Worm (Caenorhabditis elegans) whole organism, L4 larva: ENCODE measurements around the gene npp-27.

Experiments used
- D1046.2 ChIP-seq: fragments of 200-800 bp; sonication (Bioruptor generic); IDR thresholded peaks from 2 replicates; pipeline ENCODE4 v1.3.6; 2022; ENCODE audit warnings: missing genetic modification characterization, missing compliant biosample characterization
- F49E8.2 ChIP-seq: sonication (generic microtip); optimal IDR thresholded peaks from 2 replicates; lab custom pipeline; 2016; ENCODE audit warnings: missing compliant biosample characterization, mild to moderate bottlenecking, missing genetic modification characterization, borderline replicate concordance
- Y105C5A.15 ChIP-seq: fragments of 200-800 bp; sonication (Bioruptor generic); IDR thresholded peaks from 2 replicates; pipeline ENCODE4 v1.3.6; 2022; ENCODE audit warnings: missing genetic modification characterization, missing compliant biosample characterization
- Y48G9A.11 ChIP-seq: fragments of 200-800 bp; sonication (Bioruptor generic); IDR thresholded peaks from 2 replicates; pipeline ENCODE4 v1.3.6; 2022; ENCODE audit warnings: missing genetic modification reagents, missing genetic modification characterization, missing compliant biosample characterization
- Y75B8A.6 ChIP-seq: fragments of 200-800 bp; sonication (Bioruptor generic); IDR thresholded peaks from 2 replicates; pipeline ENCODE4 v1.3.6; 2022; ENCODE audit warnings: missing genetic modification reagents, missing genetic modification characterization, missing compliant biosample characterization
- aly-2 ChIP-seq: sonication (generic microtip); optimal IDR thresholded peaks from 2 replicates; lab custom pipeline; 2018; ENCODE audit warnings: missing biosample characterization, missing genetic modification characterization
- ama-1 ChIP-seq: fragments of 150-350 bp; optimal IDR thresholded peaks from 2 replicates; lab custom pipeline; 2014; ENCODE audit warnings: inconsistent platforms, mixed read lengths
- arid-1 ChIP-seq: fragments of 200-800 bp; sonication (Bioruptor generic); conservative IDR thresholded peaks from 2 replicates; pipeline ENCODE4 v1.3.6; 2022; ENCODE audit warnings: missing genetic modification reagents, missing genetic modification characterization, missing compliant biosample characterization
- attf-4 ChIP-seq: sonication (generic microtip); optimal IDR thresholded peaks from 3 replicates; lab custom pipeline; 2017; ENCODE audit warnings: missing biosample characterization, missing genetic modification characterization
- ceh-28 ChIP-seq: fragments of 150-350 bp; optimal IDR thresholded peaks from 2 replicates; lab custom pipeline; 2014; ENCODE audit warnings: missing biosample characterization, missing genetic modification reagents, missing genetic modification characterization
- ceh-32 ChIP-seq: sonication (generic microtip); optimal IDR thresholded peaks from 2 replicates; lab custom pipeline; 2016; ENCODE audit warnings: mild to moderate bottlenecking, missing genetic modification characterization, missing compliant biosample characterization; ENCODE audit not compliant: poor library complexity
- ceh-82 ChIP-seq: sonication (generic microtip); optimal IDR thresholded peaks from 2 replicates; lab custom pipeline; 2017; ENCODE audit warnings: missing biosample characterization, missing genetic modification characterization
- ces-1 ChIP-seq: fragments of 150-350 bp; sonication (generic microtip); optimal IDR thresholded peaks from 4 replicates; lab custom pipeline; 2014; ENCODE audit warnings: missing biosample characterization, missing genetic modification reagents, missing genetic modification characterization
- cey-2 ChIP-seq: sonication (generic microtip); optimal IDR thresholded peaks from 3 replicates; lab custom pipeline; 2017; ENCODE audit warnings: missing genetic modification characterization, mild to moderate bottlenecking, missing compliant biosample characterization, antibody characterized with exemption, borderline replicate concordance; ENCODE audit not compliant: insufficient read depth
- ctbp-1 ChIP-seq: fragments of 200-800 bp; sonication (Bioruptor generic); IDR thresholded peaks from 2 replicates; pipeline ENCODE4 v1.3.6; 2022; ENCODE audit warnings: missing genetic modification reagents, missing genetic modification characterization, missing compliant biosample characterization
- daf-12 ChIP-seq: fragments of 150-350 bp; optimal IDR thresholded peaks from 2 replicates; lab custom pipeline; 2014; ENCODE audit warnings: missing biosample characterization, missing genetic modification reagents, missing genetic modification characterization
- dmd-6 ChIP-seq: fragments of 200-800 bp; sonication (Bioruptor generic); IDR thresholded peaks from 2 replicates; pipeline ENCODE4 v1.3.6; 2022; ENCODE audit warnings: missing genetic modification reagents, missing genetic modification characterization, missing compliant biosample characterization
- dmd-8 ChIP-seq: fragments of 200-800 bp; sonication (Bioruptor generic); IDR thresholded peaks from 2 replicates; pipeline ENCODE4 v1.3.6; 2022; ENCODE audit warnings: missing genetic modification characterization, missing compliant biosample characterization
- dmd-9 ChIP-seq: fragments of 200-800 bp; sonication (Bioruptor generic); IDR thresholded peaks from 2 replicates; pipeline ENCODE4 v1.3.6; 2022; ENCODE audit warnings: missing genetic modification reagents, missing genetic modification characterization, missing compliant biosample characterization
- duxl-1 ChIP-seq: sonication (generic microtip); optimal IDR thresholded peaks from 2 replicates; lab custom pipeline; 2016; ENCODE audit warnings: mild to moderate bottlenecking, missing genetic modification characterization, moderate library complexity, missing compliant biosample characterization; ENCODE audit not compliant: poor library complexity
- egl-43 ChIP-seq: fragments of 200-800 bp; sonication (Bioruptor generic); IDR thresholded peaks from 2 replicates; pipeline ENCODE4 v1.3.6; 2022; ENCODE audit warnings: missing genetic modification reagents, missing genetic modification characterization, missing compliant biosample characterization
- fos-1 ChIP-seq: fragments of 150-350 bp; optimal IDR thresholded peaks from 2 replicates; lab custom pipeline; 2014; ENCODE audit warnings: missing biosample characterization, missing genetic modification characterization
- hif-1 ChIP-seq, 2 experiments: sonication (generic microtip); optimal IDR thresholded peaks; 2 replicates each; lab custom pipeline; 2016 to 2017; ENCODE audit warnings: missing compliant biosample characterization in 2 of 2, missing genetic modification characterization in 2 of 2, missing genetic modification reagents in 2 of 2, missing genotype in 2 of 2, mild to moderate bottlenecking in 1 of 2
- hlh-11 ChIP-seq: fragments of 200-800 bp; sonication (Bioruptor generic); optimal IDR thresholded peaks from 2 replicates; lab custom pipeline; 2018; ENCODE audit warnings: mild to moderate bottlenecking, missing genetic modification characterization, missing compliant biosample characterization
- hlh-30 ChIP-seq: sonication (generic microtip); optimal IDR thresholded peaks from 2 replicates; lab custom pipeline; 2017; ENCODE audit warnings: antibody characterized with exemption, mild to moderate bottlenecking, missing genetic modification characterization, missing compliant biosample characterization; ENCODE audit not compliant: insufficient read depth
- lim-7 ChIP-seq: fragments of 200-800 bp; sonication (Bioruptor generic); IDR thresholded peaks from 2 replicates; pipeline ENCODE4 v1.3.6; 2022; ENCODE audit warnings: missing genetic modification characterization, missing compliant biosample characterization
- lin-1 ChIP-seq: fragments of 200-800 bp; sonication (Bioruptor generic); IDR thresholded peaks from 2 replicates; pipeline ENCODE4 v1.3.6; 2022; ENCODE audit warnings: missing genetic modification reagents, missing genetic modification characterization, missing compliant biosample characterization
- lin-15B ChIP-seq: fragments of 150-350 bp; sonication (generic microtip); optimal IDR thresholded peaks from 3 replicates; lab custom pipeline; 2014; ENCODE audit warnings: missing biosample characterization, missing genetic modification characterization
- lin-38 ChIP-seq: fragments of 200-800 bp; sonication (Bioruptor generic); IDR thresholded peaks from 2 replicates; pipeline ENCODE4 v1.3.6; 2022; ENCODE audit warnings: missing genetic modification reagents, missing genetic modification characterization, missing compliant biosample characterization
- lsy-2 ChIP-seq, 2 experiments: fragments of 150-350 bp in 1 of 2; sonication (generic microtip) in 1 of 2; optimal IDR thresholded peaks; 2 replicates each; lab custom pipeline; 2014 to 2017; ENCODE audit warnings: missing biosample characterization in 2 of 2, missing genetic modification characterization in 2 of 2
- mdl-1 ChIP-seq, 2 experiments: fragments of 150-350 bp in 1 of 2; sonication (generic microtip) in 1 of 2; optimal IDR thresholded peaks; 2 replicates each; lab custom pipeline; 2014 to 2017; ENCODE audit warnings: missing biosample characterization in 2 of 2, missing genetic modification characterization in 2 of 2
- mes-2 ChIP-seq: sonication (generic microtip); optimal IDR thresholded peaks from 2 replicates; lab custom pipeline; 2016; ENCODE audit warnings: missing genotype, mild to moderate bottlenecking, missing genetic modification characterization, missing compliant biosample characterization; ENCODE audit not compliant: poor library complexity, severe bottlenecking
- mxl-2 ChIP-seq: fragments of 200-800 bp; sonication (Bioruptor generic); conservative IDR thresholded peaks from 2 replicates; pipeline ENCODE4 v1.3.6; 2022; ENCODE audit warnings: missing genetic modification reagents, missing genetic modification characterization, missing compliant biosample characterization
- mxl-3 ChIP-seq: fragments of 200-800 bp; sonication (Bioruptor generic); optimal IDR thresholded peaks from 2 replicates; lab custom pipeline; 2018; ENCODE audit warnings: mild to moderate bottlenecking, missing genetic modification characterization, missing compliant biosample characterization
- nhr-111 ChIP-seq: fragments of 200-800 bp; sonication (Bioruptor generic); optimal IDR thresholded peaks from 2 replicates; lab custom pipeline; 2018; ENCODE audit warnings: mild to moderate bottlenecking, missing genetic modification characterization, missing compliant biosample characterization
- nhr-42 ChIP-seq: fragments of 200-800 bp; sonication (Bioruptor generic); IDR thresholded peaks from 2 replicates; pipeline ENCODE4 v1.3.6; 2022; ENCODE audit warnings: missing genetic modification characterization, missing compliant biosample characterization
- nhr-6 ChIP-seq: fragments of 150-350 bp; optimal IDR thresholded peaks from 2 replicates; lab custom pipeline; 2014; ENCODE audit warnings: missing biosample characterization, missing genetic modification characterization
- nhr-77 ChIP-seq: fragments of 150-350 bp; optimal IDR thresholded peaks from 2 replicates; lab custom pipeline; 2014; ENCODE audit warnings: missing biosample characterization, missing genetic modification characterization
- php-3 ChIP-seq: fragments of 200-800 bp; sonication (Bioruptor generic); IDR thresholded peaks from 2 replicates; pipeline ENCODE4 v1.3.6; 2022; ENCODE audit warnings: missing genetic modification reagents, missing genetic modification characterization, missing compliant biosample characterization
- sdz-12 ChIP-seq: fragments of 200-800 bp; sonication (Bioruptor generic); optimal IDR thresholded peaks from 2 replicates; lab custom pipeline; 2018; ENCODE audit warnings: mild to moderate bottlenecking, missing genetic modification characterization, missing compliant biosample characterization
- set-16 ChIP-seq: fragments of 200-800 bp; sonication (Bioruptor generic); IDR thresholded peaks from 2 replicates; pipeline ENCODE4 v1.3.6; 2022; ENCODE audit warnings: missing genetic modification reagents, missing genetic modification characterization, missing compliant biosample characterization
- snpc-1.2 ChIP-seq: fragments of 200-800 bp; sonication (Bioruptor generic); IDR thresholded peaks from 2 replicates; pipeline ENCODE4 v1.3.6; 2022; ENCODE audit warnings: missing genetic modification reagents, missing genetic modification characterization, missing compliant biosample characterization
- spr-1 ChIP-seq: sonication (generic microtip); optimal IDR thresholded peaks from 2 replicates; lab custom pipeline; 2016; ENCODE audit warnings: mild to moderate bottlenecking, missing genetic modification characterization, missing compliant biosample characterization
- tag-97 ChIP-seq: fragments of 200-800 bp; sonication (Bioruptor generic); IDR thresholded peaks from 2 replicates; pipeline ENCODE4 v1.3.6; 2022; ENCODE audit warnings: missing genetic modification characterization, missing compliant biosample characterization
- tra-1 ChIP-seq: fragments of 200-800 bp; sonication (Bioruptor generic); IDR thresholded peaks from 2 replicates; pipeline ENCODE4 v1.3.6; 2022; ENCODE audit warnings: missing genetic modification reagents, missing genetic modification characterization, missing compliant biosample characterization
- vab-7 ChIP-seq: fragments of 200-800 bp; sonication (Bioruptor generic); IDR thresholded peaks from 2 replicates; pipeline ENCODE4 v1.3.6; 2022; ENCODE audit warnings: missing genetic modification reagents, missing genetic modification characterization, missing compliant biosample characterization
- zag-1 ChIP-seq: fragments of 150-350 bp; optimal IDR thresholded peaks from 2 replicates; lab custom pipeline; 2014; ENCODE audit warnings: missing biosample characterization, missing genetic modification characterization
- zfp-2 ChIP-seq: sonication (generic microtip); optimal IDR thresholded peaks from 2 replicates; lab custom pipeline; 2016; ENCODE audit warnings: mild to moderate bottlenecking, missing genetic modification characterization, missing compliant biosample characterization
- zip-11 ChIP-seq: fragments of 200-800 bp; sonication (Bioruptor generic); IDR thresholded peaks from 2 replicates; pipeline ENCODE4 v1.3.6; 2022; ENCODE audit warnings: missing genetic modification characterization, missing compliant biosample characterization
- zip-2 ChIP-seq: fragments of 150-350 bp; optimal IDR thresholded peaks from 2 replicates; lab custom pipeline; 2014; ENCODE audit warnings: missing biosample characterization, missing genetic modification characterization

The npp-27 gene

DNA sequence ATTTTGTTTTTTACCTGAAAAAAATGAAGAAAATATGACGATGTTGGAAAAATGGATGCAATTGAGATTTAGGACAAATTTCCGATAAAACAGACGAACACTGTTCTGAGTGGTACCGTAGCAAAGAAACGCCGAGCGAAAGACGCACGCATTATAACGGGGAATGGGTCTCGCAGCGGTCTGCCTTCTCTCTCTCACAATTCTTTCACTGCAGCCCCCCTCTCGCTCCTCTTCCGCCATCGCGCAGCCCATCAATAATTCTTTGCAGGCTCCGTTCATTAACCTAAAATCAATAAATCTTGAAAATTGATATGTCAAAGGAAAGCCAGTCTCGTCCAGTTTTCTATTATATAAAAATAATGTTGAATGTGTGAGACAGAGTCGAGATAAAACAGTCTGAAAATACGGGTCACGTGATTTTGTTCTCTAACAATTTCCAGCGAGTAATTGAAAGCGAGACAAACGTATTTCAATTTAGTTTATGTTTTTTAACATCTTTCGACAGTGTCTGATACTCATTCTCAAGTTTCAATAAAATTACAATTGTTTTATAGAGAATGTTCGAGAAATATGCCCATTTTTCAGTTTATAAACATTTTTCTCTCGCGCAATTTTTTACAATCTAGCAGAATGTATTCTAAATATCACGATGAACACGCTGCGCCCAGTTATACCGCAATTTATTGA, 449 bp downstream of the npp-27 start:
- TF ChIP-seq spr-1 (tag; lab: Kevin White, UChicago) (no peak), tra-1 (GFP tag; lab: Robert Waterston, UW) (no peak), zip-11 (GFP tag; lab: Robert Waterston, UW) (no peak), ceh-28 (tag; lab: Kevin White, UChicago) (no peak), zag-1 (tag; lab: Kevin White, UChicago) (no peak), hif-1 (tag; optimal IDR thresholded peaks at IDR 0.05; lab: Kevin White, UChicago) (no peak), php-3 (GFP tag; lab: Robert Waterston, UW) (no peak), attf-4 (tag; lab: Kevin White, UChicago) (no peak), cey-2 (tag; lab: Kevin White, UChicago) (no peak), fos-1 (tag; lab: Kevin White, UChicago) (no peak), set-16 (GFP tag; lab: Robert Waterston, UW) (peak; percentile 21; the same call in 1 of the 2 replicates), lin-1 (GFP tag; lab: Robert Waterston, UW) (no peak), lin-38 (GFP tag; lab: Robert Waterston, UW) (peak; percentile 16; the same call in 1 of the 2 replicates), Y75B8A.6 (GFP tag; lab: Robert Waterston, UW) (no peak), mxl-3 (no peak), duxl-1 (tag; lab: Kevin White, UChicago) (no peak), lim-7 (GFP tag; lab: Robert Waterston, UW) (no peak), aly-2 (no peak), egl-43 (no peak; the same call in 1 of the 2 replicates), mxl-2 (no peak), D1046.2 (GFP tag; lab: Robert Waterston, UW) (no peak), Y105C5A.15 (GFP tag; lab: Robert Waterston, UW) (no peak), nhr-77 (tag; lab: Kevin White, UChicago) (no peak), Y48G9A.11 (GFP tag; lab: Robert Waterston, UW) (no peak), daf-12 (tag; lab: Kevin White, UChicago) (no peak), nhr-42 (no peak), tag-97 (no peak), arid-1 (no peak), dmd-6 (GFP tag; lab: Robert Waterston, UW) (no peak), ceh-82 (tag; lab: Kevin White, UChicago) (no peak), lsy-2 (tag; optimal IDR thresholded peaks at IDR 0.05; lab: Kevin White, UChicago) (peak in 1 of 2 experiments; percentile 52), hlh-11 (tag; lab: Kevin White, UChicago) (no peak), ceh-32 (no peak), ama-1 (no peak), vab-7 (GFP tag; lab: Robert Waterston, UW) (0 out of 2 replicates have a peak, but pooled peaks have one; percentile 14), dmd-8 (GFP tag; lab: Robert Waterston, UW) (no peak), zfp-2 (tag; lab: Kevin White, UChicago) (no peak), mdl-1 (tag; optimal IDR thresholded peaks at IDR 0.05; lab: Kevin White, UChicago) (no peak), ctbp-1 (GFP tag; lab: Robert Waterston, UW) (no peak), zip-2 (tag; lab: Kevin White, UChicago) (no peak), hlh-30 (tag; lab: Kevin White, UChicago) (peak; percentile 64), nhr-6 (tag; lab: Kevin White, UChicago) (no peak), dmd-9 (GFP tag; lab: Robert Waterston, UW) (no peak), nhr-111 (GFP tag; lab: Kevin White, UChicago) (no peak), F49E8.2 (tag; lab: Kevin White, UChicago) (no peak), sdz-12 (no peak), mes-2 (tag; lab: Kevin White, UChicago) (peak; percentile 45), snpc-1.2 (GFP tag; lab: Robert Waterston, UW) (0 out of 2 replicates have a peak, but pooled peaks have one; percentile 28), lin-15B (no peak), ces-1 (GFP tag; lab: Kevin White, UChicago) (no peak)
